Worm (Caenorhabditis elegans): ENCODE data around the gene tra-1.

DNA sequence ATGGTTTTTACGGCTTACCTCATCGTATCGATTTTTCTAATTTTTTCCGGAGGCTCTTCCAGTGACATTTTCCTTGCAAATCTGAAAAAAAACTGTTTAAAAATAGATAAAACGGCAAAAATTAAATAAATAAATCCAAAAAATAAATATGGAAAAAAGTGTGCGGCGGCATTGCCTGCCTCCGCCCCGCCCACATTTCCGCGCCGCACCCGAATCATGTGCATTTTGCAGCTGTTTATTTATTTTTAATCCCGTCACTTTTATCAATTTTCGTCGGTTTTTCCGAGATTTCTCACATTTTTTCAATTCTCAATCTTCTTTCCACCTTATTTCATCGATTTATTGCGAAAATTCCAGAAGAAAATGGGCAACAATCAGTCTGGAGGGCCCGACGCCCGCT lies 41.8 kb upstream of the tra-1 start, which contains the start of the genes Y47D3A.14 and aakb-2:
- TF ChIP-seq B0310.2 (tag; optimal IDR thresholded peaks at IDR 0.05) (no peak), sea-1 (GFP tag; conservative IDR thresholded peaks at IDR 0.05) (peak; percentile 61; the same call in 1 of the 2 replicates), scrt-1 (GFP tag; IDR thresholded peaks at IDR 0.05) (no peak), flt-1 (GFP tag; IDR thresholded peaks at IDR 0.05) (peak; percentile 53), ama-1 (optimal IDR thresholded peaks at IDR 0.05) (no peak), hnd-1 (tag; optimal IDR thresholded peaks at IDR 0.05) (peak; percentile 23)

Measured in whole organism, early embryonic.